Worm (Caenorhabditis elegans): ENCODE data around the gene C33C12.1.

DNA sequence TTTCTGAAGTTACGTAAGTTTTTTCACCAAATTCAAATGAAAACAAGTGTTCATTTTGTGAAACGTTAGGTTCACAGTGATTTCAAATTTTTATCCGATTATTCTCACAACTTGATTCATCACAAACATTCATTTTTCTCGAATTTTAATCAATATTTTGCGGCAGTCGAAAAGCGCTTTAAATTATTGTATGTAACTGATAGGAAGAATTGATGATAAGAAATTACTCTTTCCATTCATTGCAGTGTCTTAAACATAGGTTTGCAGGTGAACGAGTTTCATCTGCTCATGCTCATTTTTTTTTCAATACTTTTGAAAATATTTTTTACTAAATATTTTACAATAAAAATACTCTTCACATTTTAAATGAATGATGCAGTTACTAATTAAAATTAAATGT lies 45.6 kb upstream of the C33C12.1 start:
- no peak for TF ChIP-seq lin-13 (tag; optimal IDR thresholded peaks at IDR 0.05)
- no peak for TF ChIP-seq tbx-8 (GFP tag; optimal IDR thresholded peaks at IDR 0.05)
- TF ChIP-seq blmp-1 (tag; optimal IDR thresholded peaks at IDR 0.05): no peak
- TF ChIP-seq ztf-11 (tag; optimal IDR thresholded peaks at IDR 0.05): no peak
- TF ChIP-seq nhr-12 (tag; optimal IDR thresholded peaks at IDR 0.05): no peak
- TF ChIP-seq snpc-4 (tag; optimal IDR thresholded peaks at IDR 0.05): no peak
- no peak for TF ChIP-seq hlh-1 (tag; optimal IDR thresholded peaks at IDR 0.05)

Data from whole organism, mixed stage, embryonic.